Worm (Caenorhabditis elegans) whole organism, midembryonic: ENCODE measurements around the gene ZC404.2.

Experiments
- flt-1 ChIP-seq: fragments of 200-800 bp; sonication (Bioruptor generic); IDR thresholded peaks from 2 replicates; pipeline ENCODE4 v1.3.6; 2022; ENCODE audit warnings: missing genetic modification characterization, missing compliant biosample characterization
- tab-1 ChIP-seq: fragments of 200-800 bp; sonication (Bioruptor generic); IDR thresholded peaks from 2 replicates; pipeline ENCODE4 v1.3.6; 2022; ENCODE audit warnings: missing genetic modification characterization, missing compliant biosample characterization
- ztf-23 ChIP-seq: fragments of 200-800 bp; sonication (Bioruptor generic); IDR thresholded peaks from 2 replicates; pipeline ENCODE4 v1.3.6; 2022; ENCODE audit warnings: missing genetic modification reagents, missing genetic modification characterization, missing compliant biosample characterization
- ztf-29 ChIP-seq: fragments of 200-800 bp; sonication (Bioruptor generic); IDR thresholded peaks from 2 replicates; pipeline ENCODE4 v1.3.6; 2022; ENCODE audit warnings: missing genetic modification reagents, missing genetic modification characterization, missing compliant biosample characterization

- TF ChIP-seq ztf-23 (GFP tag; lab: Robert Waterston, UW) = no peak
- no peak for TF ChIP-seq tab-1
- TF ChIP-seq flt-1 (GFP tag; lab: Robert Waterston, UW) = no peak
- no peak for TF ChIP-seq ztf-29 (GFP tag; lab: Robert Waterston, UW)
These were observed 18.6 kb downstream of the ZC404.2 start, which contains the start of gene dmsr-12 for ce11 chrV:6806340-6806739.
